Fruit fly (Drosophila melanogaster) whole organism, embryonic: ENCODE measurements around the gene CG1640.

Experiments
- Adf1 ChIP-seq: fragments of 200-800 bp; sonication (Bioruptor generic); IDR thresholded peaks from 2 replicates; pipeline ENCODE4 v1.3.6; 2022; ENCODE audit warnings: missing biosample characterization, missing genetic modification characterization
- Awh ChIP-seq: fragments of 200-800 bp; sonication (Bioruptor generic); IDR thresholded peaks from 2 replicates; pipeline ENCODE4, ENCODE4 v1.3.6; 2022; ENCODE audit warnings: missing biosample characterization, missing genetic modification characterization
- CG12071 ChIP-seq: fragments of 200-800 bp; sonication (Bioruptor generic); optimal IDR thresholded peaks from 3 replicates; lab custom pipeline; 2018; ENCODE audit warnings: missing biosample characterization, mild to moderate bottlenecking, missing genetic modification characterization
- CG12155 ChIP-seq: fragments of 200-800 bp; sonication (Bioruptor generic); optimal IDR thresholded peaks from 3 replicates; lab custom pipeline; 2016; ENCODE audit warnings: missing biosample characterization, missing genetic modification characterization
- CG1233 ChIP-seq: fragments of 200-800 bp; sonication (Bioruptor generic); optimal IDR thresholded peaks from 4 replicates; lab custom pipeline; 2018; ENCODE audit warnings: missing biosample characterization, mild to moderate bottlenecking, missing genetic modification characterization
- CG1602 ChIP-seq: fragments of 200-800 bp; sonication (Bioruptor generic); optimal IDR thresholded peaks from 3 replicates; lab custom pipeline; 2016; ENCODE audit warnings: missing biosample characterization, missing genetic modification characterization
- CG17186 ChIP-seq: fragments of 200-800 bp; sonication (Bioruptor generic); optimal IDR thresholded peaks from 3 replicates; lab custom pipeline; 2017; ENCODE audit warnings: missing biosample characterization, missing genetic modification reagents, missing genetic modification characterization
- CG17802 ChIP-seq: fragments of 200-800 bp; sonication (Bioruptor generic); optimal IDR thresholded peaks from 2 replicates; lab custom pipeline; 2018; ENCODE audit warnings: missing biosample characterization, mild to moderate bottlenecking, missing genetic modification characterization, moderate library complexity
- CG18011 ChIP-seq: fragments of 200-800 bp; sonication (Bioruptor generic); optimal IDR thresholded peaks from 2 replicates; lab custom pipeline; 2017; ENCODE audit warnings: missing biosample characterization, missing genetic modification characterization, mild to moderate bottlenecking, moderate library complexity, missing genotype
- CG2129 ChIP-seq: fragments of 200-800 bp; sonication (Bioruptor generic); IDR thresholded peaks from 2 replicates; pipeline ENCODE4 v1.3.6; 2022; ENCODE audit warnings: missing biosample characterization, missing genetic modification characterization; ENCODE audit not compliant: partially characterized antibody
- CG3281 ChIP-seq: fragments of 200-800 bp; sonication (Bioruptor generic); optimal IDR thresholded peaks from 3 replicates; lab custom pipeline; 2017; ENCODE audit warnings: missing biosample characterization, mild to moderate bottlenecking, missing genetic modification characterization
- CG3726 ChIP-seq: fragments of 200-800 bp; sonication (Bioruptor generic); IDR thresholded peaks from 3 replicates; pipeline ENCODE4, ENCODE4 v1.3.6; 2022; ENCODE audit warnings: missing biosample characterization, missing genetic modification characterization
- CG3995 ChIP-seq: fragments of 200-800 bp; sonication (Bioruptor generic); optimal IDR thresholded peaks from 3 replicates; lab custom pipeline; 2016; ENCODE audit warnings: missing biosample characterization, missing genetic modification characterization
- CG4328 ChIP-seq: fragments of 200-800 bp; sonication (Bioruptor generic); optimal IDR thresholded peaks from 3 replicates; lab custom pipeline; 2017; ENCODE audit warnings: missing biosample characterization, missing genetic modification reagents, missing genetic modification characterization
- CG6683 ChIP-seq: fragments of 200-800 bp; sonication (Bioruptor generic); optimal IDR thresholded peaks from 2 replicates; lab custom pipeline; 2017; ENCODE audit warnings: missing biosample characterization, mild to moderate bottlenecking, missing genetic modification characterization, missing genetic modification reagents
- CG7372 ChIP-seq: fragments of 200-800 bp; sonication (Bioruptor generic); IDR thresholded peaks from 2 replicates; pipeline ENCODE4 v1.3.6; 2022; ENCODE audit warnings: missing biosample characterization, missing genetic modification characterization
- CG7963 ChIP-seq: fragments of 200-800 bp; sonication (Bioruptor generic); IDR thresholded peaks from 3 replicates; pipeline ENCODE4 v1.3.6; 2022; ENCODE audit warnings: missing biosample characterization, missing genetic modification characterization; ENCODE audit not compliant: partially characterized antibody
- CG7987 ChIP-seq: fragments of 200-800 bp; sonication (Bioruptor generic); optimal IDR thresholded peaks from 2 replicates; lab custom pipeline; 2018; ENCODE audit warnings: missing biosample characterization, mild to moderate bottlenecking, missing genetic modification characterization, moderate library complexity
- CG8478 ChIP-seq: fragments of >200 bp; optimal IDR thresholded peaks from 2 replicates; lab custom pipeline; 2018
- CG9215 ChIP-seq: fragments of 200-800 bp; sonication (Bioruptor generic); IDR thresholded peaks from 2 replicates; pipeline ENCODE4 v1.3.6; 2022; ENCODE audit warnings: missing biosample characterization, missing genetic modification characterization
- CHES-1-like ChIP-seq: fragments of 200-800 bp; sonication (Bioruptor generic); optimal IDR thresholded peaks from 2 replicates; lab custom pipeline; 2016; ENCODE audit warnings: missing biosample characterization, missing genetic modification characterization
- CTCF ChIP-seq: fragments of 200-800 bp; sonication (Bioruptor generic); optimal IDR thresholded peaks from 2 replicates; lab custom pipeline; 2017; ENCODE audit warnings: missing biosample characterization, mild to moderate bottlenecking, missing genetic modification characterization, moderate library complexity
- Chrac-16 ChIP-seq: fragments of 200-800 bp; sonication (Bioruptor generic); optimal IDR thresholded peaks from 3 replicates; lab custom pipeline; 2016; ENCODE audit warnings: missing biosample characterization, missing genetic modification characterization
- CoRest ChIP-seq: fragments of 200-800 bp; sonication (Bioruptor generic); optimal IDR thresholded peaks from 3 replicates; lab custom pipeline; 2018; ENCODE audit warnings: missing biosample characterization, mild to moderate bottlenecking, missing genetic modification characterization, moderate library complexity
- Dbx ChIP-seq: fragments of 200-800 bp; sonication (Bioruptor generic); IDR thresholded peaks from 3 replicates; pipeline ENCODE4 v1.3.6; 2022; ENCODE audit warnings: missing biosample characterization, missing genetic modification characterization
- Dip3 ChIP-seq: fragments of 200-800 bp; sonication (Bioruptor generic); optimal IDR thresholded peaks from 3 replicates; lab custom pipeline; 2016; ENCODE audit warnings: missing biosample characterization, missing genetic modification characterization
- E2f1 ChIP-seq: fragments of 200-800 bp; sonication (Bioruptor generic); IDR thresholded peaks from 2 replicates; pipeline ENCODE4 v1.3.6; 2022; ENCODE audit warnings: missing biosample characterization, missing genetic modification characterization
- Fer1 ChIP-seq: fragments of 200-800 bp; sonication (Bioruptor generic); optimal IDR thresholded peaks from 2 replicates; lab custom pipeline; 2017; ENCODE audit warnings: missing biosample characterization, mild to moderate bottlenecking, missing genetic modification characterization
- HHEX ChIP-seq: fragments of 200-800 bp; sonication (Bioruptor generic); optimal IDR thresholded peaks from 3 replicates; lab custom pipeline; 2017; ENCODE audit warnings: missing biosample characterization, mild to moderate bottlenecking, missing genetic modification characterization, missing genetic modification reagents
- HmgD ChIP-seq: fragments of 200-800 bp; sonication (Bioruptor generic); optimal IDR thresholded peaks from 3 replicates; lab custom pipeline; 2016; ENCODE audit warnings: missing biosample characterization, missing genetic modification characterization
- Hsf ChIP-seq: fragments of 200-800 bp; sonication (Bioruptor generic); optimal IDR thresholded peaks from 3 replicates; lab custom pipeline; 2016; ENCODE audit warnings: missing biosample characterization, missing genetic modification characterization
- Lhr ChIP-seq: fragments of 200-800 bp; sonication (Bioruptor generic); optimal IDR thresholded peaks from 3 replicates; lab custom pipeline; 2017; ENCODE audit warnings: mild to moderate bottlenecking, missing biosample characterization, missing genetic modification reagents, missing genetic modification characterization
- Rx ChIP-seq: fragments of 200-800 bp; sonication (Bioruptor generic); IDR thresholded peaks from 2 replicates; pipeline ENCODE4 v1.3.6; 2022; ENCODE audit warnings: missing biosample characterization, missing genetic modification characterization
- TFAM ChIP-seq: fragments of 200-800 bp; sonication (Bioruptor generic); optimal IDR thresholded peaks from 2 replicates; lab custom pipeline; 2017; ENCODE audit warnings: missing biosample characterization, missing genetic modification characterization, inconsistent platforms
- aop ChIP-seq: fragments of 200-800 bp; sonication (Bioruptor generic); IDR thresholded peaks from 2 replicates; pipeline ENCODE4 v1.3.6; 2022; ENCODE audit warnings: missing biosample characterization, missing genetic modification characterization
- ase ChIP-seq: fragments of 200-800 bp; sonication (Bioruptor generic); IDR thresholded peaks from 3 replicates; pipeline ENCODE4 v1.3.6; 2022; ENCODE audit warnings: missing biosample characterization, missing genetic modification characterization
- bowl ChIP-seq: fragments of 200-800 bp; sonication (Bioruptor generic); IDR thresholded peaks from 2 replicates; pipeline ENCODE4 v1.3.6; 2022; ENCODE audit warnings: missing biosample characterization, missing genetic modification characterization
- btn ChIP-seq: fragments of 200-800 bp; sonication (Bioruptor generic); optimal IDR thresholded peaks from 2 replicates; lab custom pipeline; 2016; ENCODE audit warnings: missing biosample characterization, missing genetic modification characterization
- eve ChIP-seq, 2 experiments: fragments of >200 bp; optimal IDR thresholded peaks; 2 replicates each; lab custom pipeline; 2017; ENCODE audit warnings: missing biosample characterization in 2 of 2, missing genetic modification characterization in 2 of 2
- fd3F ChIP-seq: fragments of 200-800 bp; sonication (Bioruptor generic); optimal IDR thresholded peaks from 2 replicates; lab custom pipeline; 2018; ENCODE audit warnings: missing biosample characterization, mild to moderate bottlenecking, missing genetic modification characterization, moderate library complexity
- ftz-f1 ChIP-seq: fragments of 200-800 bp; sonication (Bioruptor generic); optimal IDR thresholded peaks from 2 replicates; lab custom pipeline; 2016; ENCODE audit warnings: missing biosample characterization, missing genetic modification characterization
- ham ChIP-seq: fragments of 200-800 bp; sonication (Bioruptor generic); IDR thresholded peaks from 2 replicates; pipeline ENCODE4 v1.3.6; 2022; ENCODE audit warnings: missing biosample characterization, missing genetic modification characterization
- inv ChIP-seq: fragments of 200-800 bp; sonication (Bioruptor generic); IDR thresholded peaks from 2 replicates; pipeline ENCODE4 v1.3.6; 2022; ENCODE audit warnings: missing biosample characterization, missing genetic modification characterization; ENCODE audit not compliant: partially characterized antibody
- nerfin-1 ChIP-seq: fragments of 200-800 bp; sonication (Bioruptor generic); optimal IDR thresholded peaks from 3 replicates; lab custom pipeline; 2019; ENCODE audit warnings: missing biosample characterization, mild to moderate bottlenecking, missing genetic modification characterization, moderate library complexity
- nom ChIP-seq: fragments of 200-800 bp; sonication (Bioruptor generic); optimal IDR thresholded peaks from 2 replicates; lab custom pipeline; 2017; ENCODE audit warnings: missing biosample characterization, missing genetic modification characterization, mild to moderate bottlenecking, moderate library complexity, missing genetic modification reagents
- p53 ChIP-seq: fragments of 200-800 bp; sonication (Bioruptor generic); optimal IDR thresholded peaks from 2 replicates; lab custom pipeline; 2016; ENCODE audit warnings: missing biosample characterization, missing genetic modification characterization
- prd ChIP-seq, 3 experiments: fragments of >200 bp in 2 of 3; fragments of 200-800 bp in 1 of 3; sonication (Bioruptor generic) in 1 of 3; optimal IDR thresholded peaks in 2 of 3; IDR thresholded peaks in 1 of 3; 2 replicates in 2 of 3; 3 replicates in 1 of 3; pipeline versions ENCODE4 v1.3.6 to Lab custom; 2017 to 2022; ENCODE audit warnings: missing biosample characterization in 1 of 3, missing genetic modification characterization in 1 of 3
- psq ChIP-seq: fragments of 200-800 bp; sonication (Bioruptor generic); optimal IDR thresholded peaks from 2 replicates; lab custom pipeline; 2017; ENCODE audit warnings: missing biosample characterization, missing genetic modification characterization
- stc ChIP-seq: fragments of 200-800 bp; sonication (Bioruptor generic); IDR thresholded peaks from 2 replicates; pipeline ENCODE4 v1.3.6; 2022; ENCODE audit warnings: missing biosample characterization, missing genetic modification characterization
- tna ChIP-seq: fragments of 200-800 bp; sonication (Bioruptor generic); IDR thresholded peaks from 2 replicates; pipeline ENCODE4 v1.3.6; 2022; ENCODE audit warnings: missing biosample characterization, missing genetic modification characterization; ENCODE audit not compliant: partially characterized antibody
- ttk ChIP-seq: fragments of 200-800 bp; sonication (Bioruptor generic); IDR thresholded peaks from 2 replicates; pipeline ENCODE4 v2.1.2; 2022; ENCODE audit warnings: missing biosample characterization, missing genetic modification characterization

The CG1640 gene

DNA sequence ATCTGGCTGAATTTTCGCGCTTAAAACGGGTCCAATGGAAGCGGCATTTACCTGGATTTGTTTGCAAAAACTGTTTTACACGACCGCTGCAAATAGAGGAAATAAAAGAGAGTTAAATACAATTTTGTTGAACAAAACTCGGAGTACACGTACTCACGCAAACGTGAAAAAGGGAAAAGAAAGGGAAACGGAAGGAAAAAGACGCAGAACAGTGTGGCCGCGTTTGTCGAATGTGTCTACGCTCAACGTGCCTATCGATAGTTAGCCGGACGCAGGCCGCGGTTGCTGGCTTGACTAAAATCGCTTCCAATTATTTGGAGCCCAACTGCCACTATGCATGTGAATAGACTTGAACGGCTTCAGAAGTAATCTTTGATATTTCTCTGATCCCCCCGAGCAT lies 33.0 kb upstream of the CG1640 start, which contains the start of gene RpS15Aa (continued):
- peak; percentile 78 for TF ChIP-seq ttk (GFP tag; lab: Robert Waterston, UW)
- TF ChIP-seq stc (GFP tag; lab: Robert Waterston, UW): peak; percentile 68
- TF ChIP-seq eve (GFP tag; optimal IDR thresholded peaks at IDR 0.05; lab: Kevin White, UChicago): no peak
- TF ChIP-seq CG6683 (GFP tag; lab: Kevin White, UChicago): peak; percentile 23
- TF ChIP-seq CG12071 (GFP tag; lab: Kevin White, UChicago): peak; percentile 76
- TF ChIP-seq CG3995 (GFP tag; lab: Kevin White, UChicago): peak; percentile 68
- TF ChIP-seq CoRest (tag; lab: Kevin White, UChicago): peak; percentile 48
- peak; percentile 10 for TF ChIP-seq TFAM (GFP tag; lab: Kevin White, UChicago)
- TF ChIP-seq E2f1 (GFP tag; lab: Robert Waterston, UW): peak; percentile 59
- TF ChIP-seq p53 (GFP tag; lab: Kevin White, UChicago): peak; percentile 88
- no peak for TF ChIP-seq ham (GFP tag; lab: Robert Waterston, UW)
- TF ChIP-seq CTCF (GFP tag; lab: Kevin White, UChicago): peak; percentile 61
- TF ChIP-seq aop (GFP tag; lab: Robert Waterston, UW): 0 out of 2 replicates have a peak, but pooled peaks have one; percentile 36
- peak; percentile 86 for TF ChIP-seq nom
- TF ChIP-seq ftz-f1: no peak
- TF ChIP-seq Awh: peak; percentile 62
- TF ChIP-seq CG7987 (GFP tag; lab: Kevin White, UChicago): peak; percentile 89
- peak; percentile 84 for TF ChIP-seq ase (GFP tag; lab: Robert Waterston, UW)
- peak; percentile 75 for TF ChIP-seq CG4328 (GFP tag; lab: Kevin White, UChicago)
- peak; percentile 35 for TF ChIP-seq nerfin-1
- TF ChIP-seq bowl (GFP tag; lab: Robert Waterston, UW): 0 out of 2 replicates have a peak, but pooled peaks have one; percentile 44
- TF ChIP-seq CG17802 (tag; lab: Kevin White, UChicago): peak; percentile 69
- peak; percentile 71; the same call in 1 of the 2 replicates for TF ChIP-seq CG7372 (GFP tag; lab: Robert Waterston, UW)
- TF ChIP-seq HHEX (GFP tag; lab: Kevin White, UChicago): peak; percentile 87
- peak; percentile 49 for TF ChIP-seq btn
- peak; percentile 67 for TF ChIP-seq Lhr (GFP tag; lab: Kevin White, UChicago)
- TF ChIP-seq CG17186 (GFP tag; lab: Kevin White, UChicago): peak; percentile 47
- peak; percentile 79 for TF ChIP-seq CG1233 (GFP tag; lab: Kevin White, UChicago)
- TF ChIP-seq Dbx (GFP tag; lab: Robert Waterston, UW): peak; percentile 89
- TF ChIP-seq CG8478 (lab: Kevin White, UChicago): no peak
- TF ChIP-seq Chrac-16 (GFP tag; lab: Kevin White, UChicago): no peak
- TF ChIP-seq CG2129 (GFP tag; lab: Robert Waterston, UW): 0 out of 2 replicates have a peak, but pooled peaks have one; percentile 18
- peak; percentile 23; the same call in 1 of the 2 replicates for TF ChIP-seq tna (GFP tag; lab: Robert Waterston, UW)
- peak; percentile 18 for TF ChIP-seq fd3F
- TF ChIP-seq CG3281 (GFP tag; lab: Kevin White, UChicago): peak; percentile 81
- peak; percentile 78 for TF ChIP-seq Rx
- TF ChIP-seq CG3726 (GFP tag; lab: Robert Waterston, UW): peak; percentile 75
- TF ChIP-seq CG9215 (GFP tag; lab: Robert Waterston, UW): peak; percentile 49
- peak; percentile 39 for TF ChIP-seq Adf1 (GFP tag; lab: Robert Waterston, UW)
- peak; percentile 63 for TF ChIP-seq Dip3 (GFP tag; lab: Kevin White, UChicago)
- peak; percentile 44 for TF ChIP-seq CG1602 (GFP tag; lab: Kevin White, UChicago)
- TF ChIP-seq psq (GFP tag; lab: Kevin White, UChicago): peak; percentile 7
- peak; percentile 49 for TF ChIP-seq CG18011 (GFP tag; lab: Kevin White, UChicago)
- TF ChIP-seq CG7963: peak; percentile 46; the same call in 1 of the 3 replicates
- TF ChIP-seq HmgD: peak; percentile 77
- peak; percentile 83 for TF ChIP-seq Fer1 (GFP tag; lab: Kevin White, UChicago)
- peak; percentile 27 for TF ChIP-seq CG12155 (GFP tag; lab: Kevin White, UChicago)
- peak; percentile 48; the same call in 1 of the 2 replicates for TF ChIP-seq inv (GFP tag; lab: Robert Waterston, UW)
- TF ChIP-seq CHES-1-like: peak; percentile 85
- no peak for TF ChIP-seq prd (optimal IDR thresholded peaks at IDR 0.05; lab: Kevin White, UChicago)
- TF ChIP-seq prd (GFP tag; IDR thresholded peaks at IDR 0.05; lab: Robert Waterston, UW): peak; percentile 67
- TF ChIP-seq Hsf: peak; percentile 74
